Fruit fly (Drosophila melanogaster) whole organism, embryonic: ENCODE data around the gene CG11902.

Experiments
- CG13894 ChIP-seq: fragments of 200-800 bp; sonication (Bioruptor generic); optimal IDR thresholded peaks from 3 replicates; lab custom pipeline; 2018; ENCODE audit warnings: missing biosample characterization, mild to moderate bottlenecking, missing genetic modification characterization, moderate library complexity
- CG15479 ChIP-seq: fragments of 200-800 bp; sonication (Bioruptor generic); optimal IDR thresholded peaks from 3 replicates; lab custom pipeline; 2019; ENCODE audit warnings: missing biosample characterization, mild to moderate bottlenecking, missing genetic modification characterization, moderate library complexity
- CG1603 ChIP-seq: fragments of 200-800 bp; sonication (Bioruptor generic); optimal IDR thresholded peaks from 2 replicates; lab custom pipeline; 2019; ENCODE audit warnings: missing biosample characterization, mild to moderate bottlenecking, missing genetic modification characterization, moderate library complexity
- CG3995 ChIP-seq: fragments of 200-800 bp; sonication (Bioruptor generic); optimal IDR thresholded peaks from 3 replicates; lab custom pipeline; 2016; ENCODE audit warnings: missing biosample characterization, missing genetic modification characterization
- Dref ChIP-seq: fragments of 200-800 bp; sonication (Bioruptor generic); IDR thresholded peaks from 2 replicates; pipeline ENCODE4 v1.3.6; 2022; ENCODE audit warnings: missing biosample characterization, missing genetic modification characterization
- da ChIP-seq: fragments of 200-800 bp; sonication (Bioruptor generic); optimal IDR thresholded peaks from 2 replicates; lab custom pipeline; 2016; ENCODE audit warnings: missing biosample characterization, missing genetic modification characterization
- emc ChIP-seq: fragments of 200-800 bp; sonication (Bioruptor generic); optimal IDR thresholded peaks from 2 replicates; lab custom pipeline; 2016; ENCODE audit warnings: missing biosample characterization, missing genetic modification characterization
- knrl ChIP-seq: fragments of 200-800 bp; sonication (Bioruptor generic); IDR thresholded peaks from 3 replicates; pipeline ENCODE4 v1.3.6; 2022; ENCODE audit warnings: missing biosample characterization, missing genetic modification characterization; ENCODE audit not compliant: partially characterized antibody
- tup ChIP-seq: fragments of 200-800 bp; sonication (Bioruptor generic); optimal IDR thresholded peaks from 2 replicates; lab custom pipeline; 2016; ENCODE audit warnings: missing biosample characterization, mild to moderate bottlenecking, missing genetic modification characterization, moderate library complexity
- usp ChIP-seq: fragments of >200 bp; optimal IDR thresholded peaks from 2 replicates; lab custom pipeline; 2017; ENCODE audit warnings: missing biosample characterization, missing genetic modification characterization
- wek ChIP-seq: fragments of 200-800 bp; sonication (Bioruptor generic); optimal IDR thresholded peaks from 3 replicates; lab custom pipeline; 2018; ENCODE audit warnings: missing biosample characterization, mild to moderate bottlenecking, missing genetic modification characterization, moderate library complexity

DNA sequence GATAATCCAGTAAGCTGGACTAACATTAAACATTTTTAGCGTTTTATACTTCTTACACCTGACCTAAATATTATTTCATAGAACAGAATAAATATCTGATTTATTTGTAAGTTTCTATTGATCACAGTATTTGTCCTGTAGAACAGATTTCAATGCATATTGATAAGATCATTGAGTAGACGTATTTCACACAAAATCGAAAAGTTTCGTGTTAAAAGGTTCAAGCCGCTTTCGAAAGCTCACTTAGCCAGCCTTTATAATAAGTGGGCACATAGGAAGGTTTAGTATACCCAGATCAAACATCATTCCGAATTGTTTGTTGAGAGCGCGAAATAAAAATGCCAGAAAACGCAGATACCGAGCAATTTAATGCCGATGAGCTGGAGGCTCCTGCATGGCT is 45.5 kb upstream of the CG11902 start, which contains the start of gene CG11893:
- TF ChIP-seq CG13894 (tag; lab: Kevin White, UChicago) (no peak), Dref (GFP tag; lab: Robert Waterston, UW) (no peak), knrl (GFP tag; lab: Robert Waterston, UW) (no peak), wek (GFP tag; lab: Kevin White, UChicago) (no peak), usp (GFP tag; lab: Kevin White, UChicago) (no peak), CG15479 (no peak), tup (no peak), CG1603 (no peak), emc (no peak), da (GFP tag; lab: Kevin White, UChicago) (no peak), CG3995 (GFP tag; lab: Kevin White, UChicago) (no peak)
